Fruit fly (Drosophila melanogaster): ENCODE data around the gene Uqcc1.

The Uqcc1 gene

dm6 chr3L:6977391-6977790 is 19.5 kb upstream of the Uqcc1 start:
- TF ChIP-seq schlank (tag; optimal IDR thresholded peaks at IDR 0.05) (no peak), emc (GFP tag; optimal IDR thresholded peaks at IDR 0.05) (no peak), CG12942 (GFP tag; optimal IDR thresholded peaks at IDR 0.05) (peak; percentile 2), zen (tag; optimal IDR thresholded peaks at IDR 0.05) (peak; percentile 45), fd96Cb (tag; optimal IDR thresholded peaks at IDR 0.05) (peak; percentile 60), CG11398 (GFP tag; optimal IDR thresholded peaks at IDR 0.05) (no peak), Doc3 (GFP tag; IDR thresholded peaks at IDR 0.05; ENCODE audit: partially characterized antibody) (no peak), croc (GFP tag; conservative IDR thresholded peaks at IDR 0.05) (peak; percentile 40; the same call in 2 of the 3 replicates), Xbp1 (GFP tag; optimal IDR thresholded peaks at IDR 0.05) (peak; percentile 60), Hr39 (optimal IDR thresholded peaks at IDR 0.05) (no peak), Lhr (GFP tag; optimal IDR thresholded peaks at IDR 0.05) (peak; percentile 3), CG12236 (GFP tag; optimal IDR thresholded peaks at IDR 0.05) (no peak), jigr1 (GFP tag; IDR thresholded peaks at IDR 0.05) (no peak), her (GFP tag; optimal IDR thresholded peaks at IDR 0.05) (no peak), pum (GFP tag; optimal IDR thresholded peaks at IDR 0.05) (no peak), Gsc (GFP tag; IDR thresholded peaks at IDR 0.05) (no peak), HLH54F (GFP tag; optimal IDR thresholded peaks at IDR 0.05) (no peak), trh (GFP tag; optimal IDR thresholded peaks at IDR 0.05) (peak; percentile 43), Opbp (GFP tag; IDR thresholded peaks at IDR 0.05; ENCODE audit: partially characterized antibody) (no peak), dmrt99B (tag; optimal IDR thresholded peaks at IDR 0.05) (peak; percentile 74), gsb (GFP tag; IDR thresholded peaks at IDR 0.05) (no peak), CG5245 (GFP tag; optimal IDR thresholded peaks at IDR 0.05) (peak; percentile 5), H15 (GFP tag; IDR thresholded peaks at IDR 0.05) (no peak), Taf1 (GFP tag; IDR thresholded peaks at IDR 0.05) (no peak), Fer3 (tag; optimal IDR thresholded peaks at IDR 0.05) (peak; percentile 31), CG12071 (GFP tag; optimal IDR thresholded peaks at IDR 0.05) (no peak), Drgx (GFP tag; IDR thresholded peaks at IDR 0.05) (peak; percentile 85), en (GFP tag; optimal IDR thresholded peaks at IDR 0.05) (no peak), CG6683 (GFP tag; optimal IDR thresholded peaks at IDR 0.05) (no peak), kah (GFP tag; optimal IDR thresholded peaks at IDR 0.05) (peak; percentile 19), lbe (GFP tag; optimal IDR thresholded peaks at IDR 0.05) (peak; percentile 33), cg (GFP tag; optimal IDR thresholded peaks at IDR 0.05) (no peak), Hr3 (GFP tag; optimal IDR thresholded peaks at IDR 0.05) (peak; percentile 29), CG15011 (GFP tag; optimal IDR thresholded peaks at IDR 0.05) (peak; percentile 2), CG16815 (GFP tag; optimal IDR thresholded peaks at IDR 0.05) (peak; percentile 42), CG7271 (tag; optimal IDR thresholded peaks at IDR 0.05) (no peak), Med (GFP tag) (peak; percentile 43), CG18262 (tag; optimal IDR thresholded peaks at IDR 0.05) (peak; percentile 68), Bgb (GFP tag; IDR thresholded peaks at IDR 0.05; ENCODE audit: partially characterized antibody) (no peak), CG9437 (GFP tag; optimal IDR thresholded peaks at IDR 0.05) (peak; percentile 19), Dip2 (GFP tag; IDR thresholded peaks at IDR 0.05) (no peak), Rfx (GFP tag; IDR thresholded peaks at IDR 0.05) (peak; percentile 46), CG10543 (GFP tag; optimal IDR thresholded peaks at IDR 0.05) (no peak), CG8944 (GFP tag; optimal IDR thresholded peaks at IDR 0.05) (no peak), Hand (GFP tag; optimal IDR thresholded peaks at IDR 0.05) (no peak), Abd-B (GFP tag; optimal IDR thresholded peaks at IDR 0.05) (peak; percentile 62), PHDP (tag; optimal IDR thresholded peaks at IDR 0.05) (peak; percentile 63), Poxn (GFP tag; IDR thresholded peaks at IDR 0.05) (0 out of 2 replicates have a peak, but pooled peaks have one; percentile 6), mld (GFP tag; IDR thresholded peaks at IDR 0.05; ENCODE audit: partially characterized antibody) (no peak), MTF-1 (GFP tag; optimal IDR thresholded peaks at IDR 0.05; ENCODE audit: borderline replicate concordance) (peak; percentile 31), Sry-β (GFP tag; optimal IDR thresholded peaks at IDR 0.05) (no peak)
